Fruit fly (Drosophila melanogaster): ENCODE measurements around the gene CG42346.

The CG42346 gene

dm6 chrX:22833534-22833933 lies 1.3 kb downstream of the CG42346 start (continued):
- no peak for TF ChIP-seq CG16779 (GFP tag; IDR thresholded peaks at IDR 0.05)
- peak; percentile 71 for TF ChIP-seq Asciz (GFP tag; optimal IDR thresholded peaks at IDR 0.05)
- 0 out of 2 replicates have a peak, but pooled peaks have one; percentile 10 for TF ChIP-seq CG11247 (GFP tag; IDR thresholded peaks at IDR 0.05)
- TF ChIP-seq CG18476 (GFP tag; optimal IDR thresholded peaks at IDR 0.05) = no peak
- TF ChIP-seq CG6272 (GFP tag; IDR thresholded peaks at IDR 0.05) = no peak
- TF ChIP-seq CG13296 (GFP tag; optimal IDR thresholded peaks at IDR 0.05) = no peak
- peak; percentile 44 for TF ChIP-seq repo (GFP tag; optimal IDR thresholded peaks at IDR 0.05)
- TF ChIP-seq CG12744 (GFP tag; optimal IDR thresholded peaks at IDR 0.05) = no peak
- no peak for TF ChIP-seq tna (GFP tag; IDR thresholded peaks at IDR 0.05; ENCODE audit: partially characterized antibody)
- peak; percentile 20 for TF ChIP-seq CG4707 (GFP tag; optimal IDR thresholded peaks at IDR 0.05)
- peak; percentile 65; the same call in 2 of the 3 replicates for TF ChIP-seq zfh1 (GFP tag; IDR thresholded peaks at IDR 0.05)
- TF ChIP-seq MESR4 (GFP tag; optimal IDR thresholded peaks at IDR 0.05) = no peak
- no peak for TF ChIP-seq CG17612 (GFP tag; IDR thresholded peaks at IDR 0.05)
- TF ChIP-seq gcm (GFP tag; optimal IDR thresholded peaks at IDR 0.05) = no peak
- no peak for TF ChIP-seq Scr (GFP tag; IDR thresholded peaks at IDR 0.05; ENCODE audit: partially characterized antibody)
- no peak for TF ChIP-seq CG10147 (GFP tag; optimal IDR thresholded peaks at IDR 0.05)
- no peak for TF ChIP-seq Dad (GFP tag; optimal IDR thresholded peaks at IDR 0.05)
- no peak for TF ChIP-seq dan (GFP tag; IDR thresholded peaks at IDR 0.05)
- peak; percentile 57 for TF ChIP-seq tin (GFP tag; optimal IDR thresholded peaks at IDR 0.05)
- TF ChIP-seq CG34376 (GFP tag; optimal IDR thresholded peaks at IDR 0.05) = no peak
- TF ChIP-seq CoRest (tag; optimal IDR thresholded peaks at IDR 0.05) = peak; percentile 45
- TF ChIP-seq inv (GFP tag; IDR thresholded peaks at IDR 0.05; ENCODE audit: partially characterized antibody) = no peak
- no peak for TF ChIP-seq peb (GFP tag; IDR thresholded peaks at IDR 0.05)
- TF ChIP-seq Side (GFP tag; optimal IDR thresholded peaks at IDR 0.05) = peak; percentile 30
- no peak for TF ChIP-seq CG3838 (GFP tag; optimal IDR thresholded peaks at IDR 0.05)
- TF ChIP-seq br (optimal IDR thresholded peaks at IDR 0.05) = no peak
- no peak for TF ChIP-seq D (optimal IDR thresholded peaks at IDR 0.05)
- peak; percentile 56 for TF ChIP-seq D (GFP tag; optimal IDR thresholded peaks at IDR 0.05)
- TF ChIP-seq CG10979 (tag; optimal IDR thresholded peaks at IDR 0.05) = peak; percentile 67
- TF ChIP-seq CG8924 (tag; optimal IDR thresholded peaks at IDR 0.05) = peak; percentile 21
- peak; percentile 76 for TF ChIP-seq sisA (GFP tag; IDR thresholded peaks at IDR 0.05)
- no peak for TF ChIP-seq Fer2 (tag; optimal IDR thresholded peaks at IDR 0.05)
- peak; percentile 52; the same call in 1 of the 3 replicates for TF ChIP-seq CG17361 (GFP tag; IDR thresholded peaks at IDR 0.05)
- TF ChIP-seq lilli (GFP tag; optimal IDR thresholded peaks at IDR 0.05) = peak; percentile 21
- peak; percentile 20 for TF ChIP-seq cato (GFP tag; optimal IDR thresholded peaks at IDR 0.05; ENCODE audit: borderline replicate concordance)
- TF ChIP-seq disco-r (GFP tag; optimal IDR thresholded peaks at IDR 0.05) = no peak
- no peak for TF ChIP-seq hth (optimal IDR thresholded peaks at IDR 0.05)
- no peak for TF ChIP-seq caup (GFP tag; optimal IDR thresholded peaks at IDR 0.05; ENCODE audit: severe bottlenecking)
- TF ChIP-seq CG17328 (GFP tag; IDR thresholded peaks at IDR 0.05) = no peak
- no peak for TF ChIP-seq CG7357 (GFP tag; IDR thresholded peaks at IDR 0.05)
- TF ChIP-seq CG17802 (tag; optimal IDR thresholded peaks at IDR 0.05) = peak; percentile 49
- no peak for TF ChIP-seq ac (GFP tag; optimal IDR thresholded peaks at IDR 0.05)
- peak; percentile 42 for TF ChIP-seq pum (GFP tag; optimal IDR thresholded peaks at IDR 0.05)
- peak; percentile 1 for TF ChIP-seq CG2120 (GFP tag; optimal IDR thresholded peaks at IDR 0.05)
- TF ChIP-seq lmd (GFP tag; IDR thresholded peaks at IDR 0.05) = peak; percentile 73
- TF ChIP-seq Hr51 (GFP tag; optimal IDR thresholded peaks at IDR 0.05) = peak in 1 of 2 experiments; percentile 74
- peak; percentile 60 for TF ChIP-seq CG2712 (tag; optimal IDR thresholded peaks at IDR 0.05)
- no peak for TF ChIP-seq gfzf (GFP tag; optimal IDR thresholded peaks at IDR 0.05)
- peak; percentile 17 for TF ChIP-seq en (GFP tag; optimal IDR thresholded peaks at IDR 0.05)
- 0 out of 3 replicates have a peak, but pooled peaks have one; percentile 54 for TF ChIP-seq Mrtf (GFP tag; IDR thresholded peaks at IDR 0.05)
- TF ChIP-seq Eip74EF (GFP tag; optimal IDR thresholded peaks at IDR 0.05) = peak in 1 of 2 experiments; percentile 42
